Worm (Caenorhabditis elegans): ENCODE measurements around the gene ttr-54.

Gene ttr-54

ce11 chrIV:10150552-10151004, 5.0 kb upstream of the ttr-54 start, which contains the start of gene tsp-12:
TSS of gene tsp-12 (minus strand) at chrIV:10150602.
- no peak for TF ChIP-seq snu-23 (GFP tag; optimal IDR thresholded peaks at IDR 0.05)
- peak; percentile 64 for TF ChIP-seq lin-14 (GFP tag; optimal IDR thresholded peaks at IDR 0.05)
- TF ChIP-seq nhr-20 (tag; optimal IDR thresholded peaks at IDR 0.05): peak; percentile 1
- TF ChIP-seq lsy-2 (tag; optimal IDR thresholded peaks at IDR 0.05): peak in 1 of 2 experiments; percentile 33
- no peak for TF ChIP-seq egl-13 (tag; optimal IDR thresholded peaks at IDR 0.05)
- TF ChIP-seq blmp-1 (tag; optimal IDR thresholded peaks at IDR 0.05): peak; percentile 27

- TF ChIP-seq unc-98 (GFP tag; IDR thresholded peaks at IDR 0.05) (no peak), C04F5.9 (tag; optimal IDR thresholded peaks at IDR 0.05) (no peak), irx-1 (tag; optimal IDR thresholded peaks at IDR 0.05) (peak; percentile 33), lin-15B (tag; optimal IDR thresholded peaks at IDR 0.05) (no peak), dsc-1 (tag; optimal IDR thresholded peaks at IDR 0.05) (peak; percentile 33), ceh-8 (GFP tag; optimal IDR thresholded peaks at IDR 0.05) (no peak), pag-3 (tag; optimal IDR thresholded peaks at IDR 0.05; ENCODE audit: borderline replicate concordance, insufficient read depth) (no peak), nhr-20 (tag; optimal IDR thresholded peaks at IDR 0.05) (peak; percentile 66), lin-39 (tag; optimal IDR thresholded peaks at IDR 0.05) (no peak), ceh-90 (tag; optimal IDR thresholded peaks at IDR 0.05) (no peak), aha-1 (tag; optimal IDR thresholded peaks at IDR 0.05) (no peak), fos-1 (tag; optimal IDR thresholded peaks at IDR 0.05) (no peak), ces-1 (GFP tag; optimal IDR thresholded peaks at IDR 0.05) (no peak), zip-4 (GFP tag; optimal IDR thresholded peaks at IDR 0.05) (no peak), swsn-7 (tag; optimal IDR thresholded peaks at IDR 0.05) (peak; percentile 49), alr-1 (tag; optimal IDR thresholded peaks at IDR 0.05; ENCODE audit: borderline replicate concordance) (no peak), nhr-237 (tag; optimal IDR thresholded peaks at IDR 0.05) (no peak), elt-2 (tag; optimal IDR thresholded peaks at IDR 0.05) (no peak), mef-2 (tag; optimal IDR thresholded peaks at IDR 0.05) (no peak), hlh-17 (GFP tag; optimal IDR thresholded peaks at IDR 0.05; ENCODE audit: borderline replicate concordance) (no peak), unc-30 (tag; optimal IDR thresholded peaks at IDR 0.05) (no peak), C16A3.4 (tag; optimal IDR thresholded peaks at IDR 0.05) (peak; percentile 35), ceh-88 (GFP tag; IDR thresholded peaks at IDR 0.05) (no peak), sptf-1 (tag; optimal IDR thresholded peaks at IDR 0.05) (no peak), nhr-71 (tag; optimal IDR thresholded peaks at IDR 0.05) (peak; percentile 65), C34B4.2 (tag; optimal IDR thresholded peaks at IDR 0.05) (no peak), nhr-47 (tag; optimal IDR thresholded peaks at IDR 0.05) (peak; percentile 67), snpc-4 (tag; optimal IDR thresholded peaks at IDR 0.05) (peak; percentile 32), dpl-1 (GFP tag; optimal IDR thresholded peaks at IDR 0.05) (peak; percentile 45 to 74 (median 62)), nhr-19 (GFP tag; conservative IDR thresholded peaks at IDR 0.05) (peak; percentile 20; the same call in 1 of the 2 replicates), nhr-11 (tag; optimal IDR thresholded peaks at IDR 0.05) (no peak), ztf-11 (tag; optimal IDR thresholded peaks at IDR 0.05) (no peak), nhr-77 (tag; optimal IDR thresholded peaks at IDR 0.05) (peak; percentile 5), egl-27 (tag; optimal IDR thresholded peaks at IDR 0.05) (no peak), xbp-1 (tag; optimal IDR thresholded peaks at IDR 0.05) (peak; percentile 57), lin-14 (GFP tag; optimal IDR thresholded peaks at IDR 0.05) (peak; percentile 73), nhr-28 (tag; optimal IDR thresholded peaks at IDR 0.05) (no peak), rnt-1 (tag; optimal IDR thresholded peaks at IDR 0.05) (peak; percentile 37), blmp-1 (tag; optimal IDR thresholded peaks at IDR 0.05) (peak; percentile 49), sup-37 (GFP tag; optimal IDR thresholded peaks at IDR 0.05) (no peak), ztf-4 (tag; optimal IDR thresholded peaks at IDR 0.05) (peak; percentile 13), ama-1 (optimal IDR thresholded peaks at IDR 0.05) (no peak), F16B12.6 (tag; optimal IDR thresholded peaks at IDR 0.05) (peak; percentile 91), pqm-1 (tag; optimal IDR thresholded peaks at IDR 0.05) (no peak), nhr-84 (tag; optimal IDR thresholded peaks at IDR 0.05) (no peak), ets-5 (GFP tag; IDR thresholded peaks at IDR 0.05) (no peak), hpl-2 (GFP tag; optimal IDR thresholded peaks at IDR 0.05) (no peak)
These were observed 4.1 kb upstream of the ttr-54 start, which contains the start of gene copg-1 for ce11 chrIV:10151439-10151997. TSS of gene copg-1 (plus strand) at chrIV:10151947.

Data from whole organism, L1 larva.